Worm (Caenorhabditis elegans) whole organism, L2 larva: ENCODE measurements around the gene F31D5.6.

Experiments
- C34F6.9 ChIP-seq: fragments of 150-350 bp; optimal IDR thresholded peaks from 2 replicates; lab custom pipeline; 2014; ENCODE audit warnings: missing biosample characterization, missing genetic modification characterization
- F13H6.1 ChIP-seq: sonication (generic microtip); optimal IDR thresholded peaks from 2 replicates; lab custom pipeline; 2016; ENCODE audit warnings: missing genetic modification characterization, missing compliant biosample characterization
- R02D3.7 ChIP-seq: fragments of 150-350 bp; optimal IDR thresholded peaks from 2 replicates; lab custom pipeline; 2014; ENCODE audit warnings: missing biosample characterization, missing genetic modification characterization
- Y55F3AM.14 ChIP-seq: fragments of 200-800 bp; sonication (Bioruptor generic); optimal IDR thresholded peaks from 2 replicates; lab custom pipeline; 2018; ENCODE audit warnings: mild to moderate bottlenecking, missing genetic modification characterization, missing compliant biosample characterization
- alr-1 ChIP-seq: fragments of 150-350 bp; optimal IDR thresholded peaks from 2 replicates; lab custom pipeline; 2014; ENCODE audit warnings: missing biosample characterization, missing genetic modification characterization
- blmp-1 ChIP-seq: sonication (generic microtip); optimal IDR thresholded peaks from 2 replicates; lab custom pipeline; 2017; ENCODE audit warnings: missing genetic modification characterization, mild to moderate bottlenecking, missing compliant biosample characterization, antibody characterized with exemption, moderate library complexity; ENCODE audit not compliant: insufficient read depth
- ceh-16 ChIP-seq: fragments of 150-350 bp; optimal IDR thresholded peaks from 2 replicates; lab custom pipeline; 2014; ENCODE audit warnings: missing biosample characterization, missing genetic modification characterization
- crh-2 ChIP-seq: sonication (generic microtip); optimal IDR thresholded peaks from 2 replicates; lab custom pipeline; 2017; ENCODE audit warnings: missing biosample characterization, missing genetic modification characterization
- dmd-4 ChIP-seq: sonication (generic microtip); optimal IDR thresholded peaks from 2 replicates; lab custom pipeline; 2017; ENCODE audit warnings: missing biosample characterization, missing genetic modification characterization
- egl-27 ChIP-seq: sonication (generic microtip); optimal IDR thresholded peaks from 3 replicates; lab custom pipeline; 2017; ENCODE audit warnings: missing biosample characterization, missing genetic modification reagents, missing genetic modification characterization
- elt-1 ChIP-seq: fragments of 150-350 bp; optimal IDR thresholded peaks from 2 replicates; lab custom pipeline; 2014; ENCODE audit warnings: missing biosample characterization, missing genetic modification characterization
- elt-3 ChIP-seq: sonication (generic microtip); optimal IDR thresholded peaks from 2 replicates; lab custom pipeline; 2017; ENCODE audit warnings: missing biosample characterization, missing genetic modification characterization
- fos-1 ChIP-seq: fragments of 150-350 bp; optimal IDR thresholded peaks from 2 replicates; lab custom pipeline; 2014; ENCODE audit warnings: missing biosample characterization, missing genetic modification characterization
- gmeb-1 ChIP-seq: fragments of 150-350 bp; optimal IDR thresholded peaks from 2 replicates; lab custom pipeline; 2014; ENCODE audit warnings: missing biosample characterization, missing genetic modification characterization
- lin-11 ChIP-seq: fragments of 150-350 bp; sonication (generic microtip); optimal IDR thresholded peaks from 2 replicates; lab custom pipeline; 2014; ENCODE audit warnings: missing biosample characterization, missing genetic modification characterization, inconsistent platforms, mixed read lengths
- lin-13 ChIP-seq: fragments of 150-350 bp; optimal IDR thresholded peaks from 2 replicates; lab custom pipeline; 2014; ENCODE audit warnings: missing biosample characterization, missing genetic modification reagents, missing genetic modification characterization
- lin-39 ChIP-seq: fragments of 150-350 bp; optimal IDR thresholded peaks from 2 replicates; lab custom pipeline; 2014; ENCODE audit warnings: missing biosample characterization, missing genetic modification reagents, missing genetic modification characterization
- mab-5 ChIP-seq: fragments of 150-350 bp; optimal IDR thresholded peaks from 2 replicates; lab custom pipeline; 2014; ENCODE audit warnings: missing biosample characterization, missing genetic modification characterization
- mbf-1 ChIP-seq: sonication (generic microtip); optimal IDR thresholded peaks from 2 replicates; lab custom pipeline; 2017; ENCODE audit warnings: missing biosample characterization, missing genetic modification characterization
- mdl-1 ChIP-seq, 2 experiments: fragments of 150-350 bp in 1 of 2; sonication (generic microtip) in 1 of 2; optimal IDR thresholded peaks; 2 replicates each; lab custom pipeline; 2017; ENCODE audit warnings: missing biosample characterization in 2 of 2, missing genetic modification characterization in 2 of 2
- nhr-11 ChIP-seq: fragments of 150-350 bp; optimal IDR thresholded peaks from 2 replicates; lab custom pipeline; 2014; ENCODE audit warnings: missing biosample characterization, missing genetic modification characterization
- nhr-129 ChIP-seq: fragments of 150-350 bp; optimal IDR thresholded peaks from 2 replicates; lab custom pipeline; 2014; ENCODE audit warnings: missing biosample characterization, missing genetic modification characterization
- nhr-21 ChIP-seq: fragments of 150-350 bp; optimal IDR thresholded peaks from 2 replicates; lab custom pipeline; 2014; ENCODE audit warnings: missing biosample characterization, missing genetic modification characterization
- nhr-23 ChIP-seq: fragments of 150-350 bp; optimal IDR thresholded peaks from 2 replicates; lab custom pipeline; 2014; ENCODE audit warnings: missing biosample characterization, missing genetic modification reagents, missing genetic modification characterization
- nhr-237 ChIP-seq: fragments of 150-350 bp; optimal IDR thresholded peaks from 2 replicates; lab custom pipeline; 2014; ENCODE audit warnings: missing biosample characterization, missing genetic modification characterization
- nhr-6 ChIP-seq: fragments of 150-350 bp; optimal IDR thresholded peaks from 2 replicates; lab custom pipeline; 2014; ENCODE audit warnings: missing biosample characterization, missing genetic modification characterization
- nhr-77 ChIP-seq: fragments of 150-350 bp; optimal IDR thresholded peaks from 2 replicates; lab custom pipeline; 2014; ENCODE audit warnings: missing biosample characterization, missing genetic modification characterization
- sem-4 ChIP-seq: fragments of 150-350 bp; optimal IDR thresholded peaks from 2 replicates; lab custom pipeline; 2014; ENCODE audit warnings: missing biosample characterization, missing genetic modification reagents, missing genetic modification characterization
- skn-1 ChIP-seq: sonication (generic microtip); optimal IDR thresholded peaks from 2 replicates; lab custom pipeline; 2017; ENCODE audit warnings: missing biosample characterization, missing genetic modification characterization
- sma-9 ChIP-seq, 2 experiments: fragments of 150-350 bp in 1 of 2; sonication (generic microtip) in 1 of 2; optimal IDR thresholded peaks; 2 replicates each; lab custom pipeline; 2014 to 2016; ENCODE audit warnings: missing genetic modification characterization in 2 of 2, mild to moderate bottlenecking in 1 of 2, missing biosample characterization in 1 of 2, missing compliant biosample characterization in 1 of 2, missing genetic modification reagents in 1 of 2, moderate library complexity in 1 of 2
- snpc-4 ChIP-seq: fragments of 150-350 bp; optimal IDR thresholded peaks from 2 replicates; lab custom pipeline; 2014; ENCODE audit warnings: missing biosample characterization, missing genetic modification characterization
- unc-62 ChIP-seq: fragments of 150-350 bp; optimal IDR thresholded peaks from 2 replicates; lab custom pipeline; 2014; ENCODE audit warnings: missing biosample characterization, missing genetic modification reagents, missing genetic modification characterization
- zag-1 ChIP-seq: fragments of 150-350 bp; optimal IDR thresholded peaks from 2 replicates; lab custom pipeline; 2014; ENCODE audit warnings: missing biosample characterization, missing genetic modification characterization
- ztf-1 ChIP-seq: fragments of 200-800 bp; sonication (Bioruptor generic); conservative IDR thresholded peaks from 2 replicates; pipeline ENCODE4 v1.3.6; 2022; ENCODE audit warnings: missing genetic modification characterization, missing compliant biosample characterization
- ztf-11 ChIP-seq: sonication (generic microtip); optimal IDR thresholded peaks from 2 replicates; lab custom pipeline; 2017; ENCODE audit warnings: missing biosample characterization, missing genetic modification characterization

F31D5.6 gene

DNA sequence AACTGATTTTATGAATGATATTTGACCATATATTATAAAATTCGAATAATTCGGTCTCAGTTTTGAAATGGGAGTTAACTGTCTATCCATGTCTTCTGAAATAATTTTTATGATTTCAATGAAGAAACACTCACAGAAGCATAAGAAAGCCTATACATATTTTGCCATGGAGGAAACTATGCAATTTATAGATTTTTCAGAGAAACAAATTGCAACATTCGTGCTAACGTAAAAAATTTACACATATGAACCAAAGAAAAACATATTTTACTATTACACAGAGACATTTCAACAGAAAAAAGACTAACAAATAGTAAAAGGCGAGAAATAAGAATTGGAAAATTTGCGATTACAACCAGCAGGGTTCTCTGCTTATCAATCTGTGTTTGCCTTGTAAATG, 30.7 kb upstream of the F31D5.6 start, which contains the start of gene R03H10.7:
Gene R03H10.7, minus strand, starts transcription at position 101 of the 400 bp plus-strand sequence.
- TF ChIP-seq nhr-237 (tag; lab: Kevin White, UChicago) (no peak), zag-1 (tag; lab: Kevin White, UChicago) (no peak), dmd-4 (no peak), F13H6.1 (no peak), lin-39 (tag; lab: Kevin White, UChicago) (no peak), skn-1 (tag; lab: Kevin White, UChicago) (no peak), Y55F3AM.14 (GFP tag; lab: Kevin White, UChicago) (no peak), mab-5 (tag; lab: Kevin White, UChicago) (no peak), mbf-1 (no peak), sem-4 (tag; lab: Kevin White, UChicago) (no peak), elt-3 (no peak), sma-9 (GFP tag; optimal IDR thresholded peaks at IDR 0.05; lab: Kevin White, UChicago) (no peak), sma-9 (tag; optimal IDR thresholded peaks at IDR 0.05; lab: Kevin White, UChicago) (no peak), gmeb-1 (tag; lab: Kevin White, UChicago) (no peak), lin-13 (no peak), mdl-1 (tag; optimal IDR thresholded peaks at IDR 0.05; lab: Kevin White, UChicago) (no peak), nhr-23 (tag; lab: Kevin White, UChicago) (no peak), C34F6.9 (tag; lab: Kevin White, UChicago) (no peak), elt-1 (no peak), nhr-77 (tag; lab: Kevin White, UChicago) (no peak), crh-2 (tag; lab: Kevin White, UChicago) (no peak)

DNA sequence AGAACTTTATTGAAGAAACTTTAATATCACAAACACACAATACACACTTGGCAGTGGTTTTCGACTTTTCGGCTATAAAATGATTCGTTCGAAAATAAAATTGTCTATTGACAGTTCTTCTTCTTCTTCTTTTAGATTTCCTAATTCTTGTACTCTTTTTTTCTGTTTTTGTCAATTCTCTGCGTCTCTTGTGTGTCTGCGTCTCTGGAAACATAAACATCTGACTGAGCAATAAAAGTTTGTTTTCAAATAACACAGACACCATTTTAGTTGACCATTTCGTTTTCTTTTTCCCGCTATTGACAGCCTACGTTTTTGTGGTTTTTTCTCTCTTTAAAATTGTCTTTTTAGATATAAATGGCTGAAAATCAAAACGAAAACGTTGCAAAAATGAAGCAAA, 29.6 kb upstream of the F31D5.6 start, which contains the start of gene R03H10.1:
Gene R03H10.1, plus strand, starts transcription at position 352 of the 400 bp plus-strand sequence.
- TF ChIP-seq fos-1 = no peak
- TF ChIP-seq egl-27 (tag; lab: Kevin White, UChicago) = no peak
- no peak for TF ChIP-seq lin-13
- TF ChIP-seq mdl-1 (tag; optimal IDR thresholded peaks at IDR 0.05; lab: Kevin White, UChicago) = no peak
- TF ChIP-seq nhr-6 (tag; lab: Kevin White, UChicago) = no peak
- no peak for TF ChIP-seq lin-11 (tag; lab: Kevin White, UChicago)
- no peak for TF ChIP-seq nhr-237 (tag; lab: Kevin White, UChicago)

DNA sequence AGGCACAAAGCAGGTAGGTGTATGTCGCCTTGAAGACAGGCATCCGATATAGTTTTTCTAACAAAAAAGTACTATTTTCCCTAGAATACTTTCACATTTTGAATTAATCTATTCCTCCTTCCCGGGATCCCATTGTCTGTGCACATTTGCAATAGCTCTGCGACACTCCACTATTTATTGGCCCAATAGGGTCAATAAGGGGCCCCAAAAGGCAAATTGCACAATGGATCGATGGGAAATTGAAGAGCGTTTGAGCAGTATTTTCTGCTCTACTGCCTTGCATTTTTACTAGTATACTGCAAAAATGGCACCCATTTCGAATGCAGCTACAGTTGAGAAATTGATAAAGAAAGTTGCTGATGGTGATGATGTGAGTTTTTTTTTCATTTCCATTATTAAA, 27.1 kb upstream of the F31D5.6 start, which contains the start of gene R03H10.11:
Gene R03H10.11, plus strand, starts transcription at position 301 of the 400 bp plus-strand sequence.
- TF ChIP-seq nhr-11 (tag; lab: Kevin White, UChicago) (no peak), gmeb-1 (tag; lab: Kevin White, UChicago) (no peak), alr-1 (tag; lab: Kevin White, UChicago) (no peak), nhr-21 (tag; lab: Kevin White, UChicago) (no peak), nhr-237 (tag; lab: Kevin White, UChicago) (no peak), unc-62 (no peak), elt-1 (no peak), lin-13 (no peak), ztf-11 (tag; lab: Kevin White, UChicago) (no peak), snpc-4 (tag; lab: Kevin White, UChicago) (no peak), blmp-1 (tag; lab: Kevin White, UChicago) (no peak), zag-1 (tag; lab: Kevin White, UChicago) (no peak), crh-2 (tag; lab: Kevin White, UChicago) (no peak), ceh-16 (no peak), ztf-1 (GFP tag; lab: Robert Waterston, UW) (no peak), mdl-1 (tag; optimal IDR thresholded peaks at IDR 0.05; lab: Kevin White, UChicago) (no peak)

DNA sequence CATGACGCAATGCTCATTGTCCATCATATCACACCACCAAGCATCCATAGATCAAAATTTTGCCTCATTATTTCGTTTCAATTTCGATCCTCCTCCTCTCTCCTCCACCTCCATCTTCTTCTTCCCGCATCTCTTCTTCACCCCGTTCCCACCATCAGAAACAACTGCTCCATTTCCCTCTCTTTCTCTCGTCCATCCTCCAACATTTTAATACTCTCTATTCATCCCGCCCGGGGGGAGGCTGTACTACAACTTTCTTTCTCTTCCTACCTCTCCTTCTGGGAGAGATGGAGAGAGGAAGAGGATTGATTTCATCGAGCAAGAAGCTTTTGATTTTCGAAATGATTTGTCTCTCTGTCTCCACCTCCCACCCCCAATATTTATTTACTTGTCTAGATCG, 25.5 kb upstream of the F31D5.6 start:
- TF ChIP-seq sem-4 (tag; lab: Kevin White, UChicago) (no peak), Y55F3AM.14 (GFP tag; lab: Kevin White, UChicago) (no peak), ztf-11 (tag; lab: Kevin White, UChicago) (no peak), C34F6.9 (tag; lab: Kevin White, UChicago) (peak; percentile 37), egl-27 (tag; lab: Kevin White, UChicago) (no peak), lin-13 (no peak), F13H6.1 (peak; percentile 56), nhr-129 (peak; percentile 65), nhr-6 (tag; lab: Kevin White, UChicago) (no peak), ztf-1 (GFP tag; lab: Robert Waterston, UW) (no peak), R02D3.7 (tag; lab: Kevin White, UChicago) (no peak), mab-5 (tag; lab: Kevin White, UChicago) (no peak)
- TF ChIP-seq, all 48 proteins: peak for 3
